Fruit fly (Drosophila melanogaster): Measurements from ENCODE around the gene CG14989.
A peak's percentile ranks its signal among the peaks of the same experiment; 100 is the strongest.

DNA sequence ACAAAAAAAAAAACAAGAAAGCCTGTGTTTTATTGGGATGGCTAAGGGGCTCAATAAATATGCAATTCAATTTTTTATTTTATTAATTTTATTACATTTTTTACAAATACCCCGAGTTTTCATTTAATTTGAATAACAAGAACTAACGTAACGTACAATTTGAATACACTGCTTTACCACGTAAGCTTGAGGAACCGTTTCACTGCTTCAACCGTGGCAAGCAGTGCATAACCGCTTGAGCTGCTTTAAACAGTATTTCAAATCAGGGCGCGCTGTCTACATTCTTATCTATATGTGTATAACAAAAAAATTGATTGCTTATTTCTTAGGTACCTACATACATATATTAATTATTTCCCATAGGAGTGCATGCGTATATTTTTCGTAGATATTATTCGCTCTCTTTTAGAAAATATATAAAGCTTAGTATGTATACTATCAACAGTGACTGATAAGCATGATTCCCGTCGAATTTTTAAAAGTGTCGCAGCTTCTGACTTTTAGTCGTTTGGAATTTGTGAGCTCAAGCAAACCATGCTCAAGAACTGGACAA is 5.4 kb downstream of the CG14989 start, which contains the start of gene CG14990:
- TF ChIP-seq CG7745 (tag; optimal IDR thresholded peaks at IDR 0.05) (no peak), CG8944 (GFP tag; optimal IDR thresholded peaks at IDR 0.05) (no peak), B-H2 (GFP tag; optimal IDR thresholded peaks at IDR 0.05) (no peak), psq (GFP tag; optimal IDR thresholded peaks at IDR 0.05) (no peak), CG12104 (GFP tag; optimal IDR thresholded peaks at IDR 0.05) (no peak), E2f2 (GFP tag; IDR thresholded peaks at IDR 0.05) (peak; percentile 99), Taf1 (GFP tag; IDR thresholded peaks at IDR 0.05) (no peak), Dbx (GFP tag; IDR thresholded peaks at IDR 0.05) (0 out of 3 replicates have a peak, but pooled peaks have one; percentile 38), Xbp1 (GFP tag; optimal IDR thresholded peaks at IDR 0.05) (no peak)

Measured in whole organism, embryonic.